Worm (Caenorhabditis elegans) whole organism, L4/young adult: ENCODE measurements around the gene F23B12.1.

Source experiments
- W03F9.2 ChIP-seq: fragments of 150-350 bp; optimal IDR thresholded peaks from 2 replicates; lab custom pipeline; 2014; ENCODE audit warnings: missing biosample characterization, missing genetic modification characterization
- dao-5 ChIP-seq: sonication (generic microtip); optimal IDR thresholded peaks from 2 replicates; lab custom pipeline; 2016; ENCODE audit warnings: missing genotype, missing genetic modification characterization, moderate library complexity, missing compliant biosample characterization
- him-1 ChIP-seq: sonication (generic microtip); optimal IDR thresholded peaks from 2 replicates; lab custom pipeline; 2016; ENCODE audit warnings: missing genotype, missing genetic modification reagents, missing genetic modification characterization, missing compliant biosample characterization

ce11 chrV:14411989-14412388 lies 17.0 kb upstream of the F23B12.1 start:
- TF ChIP-seq him-1 (tag; lab: Kevin White, UChicago) (no peak), W03F9.2 (tag; lab: Kevin White, UChicago) (no peak), dao-5 (no peak)
